Worm (Caenorhabditis elegans): Measurements from ENCODE around the gene F11C1.7.

The F11C1.7 gene

ce11 chrX:12975595-12976089, 13.5 kb upstream of the F11C1.7 start, which contains the start of gene ppk-3 (continued):
- TF ChIP-seq efl-1 (optimal IDR thresholded peaks at IDR 0.05) (peak; percentile 74 to 85), efl-1 (GFP tag; optimal IDR thresholded peaks at IDR 0.05 in 1 of 2) (peak; percentile 59 to 97), C04F5.9 (tag; optimal IDR thresholded peaks at IDR 0.05) (peak; percentile 59), zip-4 (GFP tag; optimal IDR thresholded peaks at IDR 0.05) (peak; percentile 49), ceh-82 (tag; optimal IDR thresholded peaks at IDR 0.05) (peak; percentile 79 to 88 (median 83)), snu-23 (GFP tag; optimal IDR thresholded peaks at IDR 0.05) (peak; percentile 94), nhr-85 (tag) (peak; percentile 92), tlp-1 (tag; optimal IDR thresholded peaks at IDR 0.05) (no peak), isw-1 (GFP tag; IDR thresholded peaks at IDR 0.05) (peak; percentile 73), nhr-76 (tag; optimal IDR thresholded peaks at IDR 0.05) (no peak), jun-1 (tag; optimal IDR thresholded peaks at IDR 0.05) (peak; percentile 84), fkh-4 (tag; optimal IDR thresholded peaks at IDR 0.05; ENCODE audit: borderline replicate concordance) (no peak), nhr-77 (tag; optimal IDR thresholded peaks at IDR 0.05) (peak; percentile 78), unc-130 (tag; optimal IDR thresholded peaks at IDR 0.05) (peak; percentile 79), C34B4.2 (tag; optimal IDR thresholded peaks at IDR 0.05) (no peak), nhr-20 (tag; optimal IDR thresholded peaks at IDR 0.05) (peak; percentile 93), mab-9 (GFP tag; IDR thresholded peaks at IDR 0.05) (peak; percentile 36), nhr-11 (tag; optimal IDR thresholded peaks at IDR 0.05) (peak; percentile 67), pax-3 (tag; optimal IDR thresholded peaks at IDR 0.05) (peak; percentile 36), mef-2 (tag; optimal IDR thresholded peaks at IDR 0.05) (no peak), unc-62 (GFP tag; optimal IDR thresholded peaks at IDR 0.05) (no peak), aly-2 (tag; optimal IDR thresholded peaks at IDR 0.05) (no peak), pag-3 (tag; optimal IDR thresholded peaks at IDR 0.05; ENCODE audit: borderline replicate concordance, insufficient read depth) (peak; percentile 37), sox-4 (tag; optimal IDR thresholded peaks at IDR 0.05) (peak; percentile 33), ceh-63 (GFP tag; optimal IDR thresholded peaks at IDR 0.05) (no peak), ama-1 (optimal IDR thresholded peaks at IDR 0.05) (no peak), mdl-1 (tag; optimal IDR thresholded peaks at IDR 0.05) (peak in 1 of 2 experiments; percentile 82), snpc-4 (tag; optimal IDR thresholded peaks at IDR 0.05) (peak; percentile 70), nhr-71 (tag; optimal IDR thresholded peaks at IDR 0.05) (peak; percentile 96), lin-13 (GFP tag; optimal IDR thresholded peaks at IDR 0.05) (peak; percentile 85), blmp-1 (tag; optimal IDR thresholded peaks at IDR 0.05) (peak; percentile 88), vab-15 (tag; optimal IDR thresholded peaks at IDR 0.05) (peak; percentile 62), unc-98 (GFP tag; IDR thresholded peaks at IDR 0.05) (no peak), rnt-1 (tag; optimal IDR thresholded peaks at IDR 0.05) (peak; percentile 95), nhr-47 (tag; optimal IDR thresholded peaks at IDR 0.05) (peak; percentile 88), lin-14 (GFP tag; optimal IDR thresholded peaks at IDR 0.05) (peak; percentile 93), elt-2 (tag; optimal IDR thresholded peaks at IDR 0.05) (peak; percentile 19), ztf-11 (tag; optimal IDR thresholded peaks at IDR 0.05) (peak in 1 of 2 experiments; percentile 50), hlh-4 (tag; optimal IDR thresholded peaks at IDR 0.05) (no peak), fkh-8 (tag; optimal IDR thresholded peaks at IDR 0.05) (peak; percentile 74), dsc-1 (tag; optimal IDR thresholded peaks at IDR 0.05) (peak; percentile 89), xbp-1 (tag; optimal IDR thresholded peaks at IDR 0.05) (peak; percentile 83), nhr-19 (GFP tag; conservative IDR thresholded peaks at IDR 0.05) (peak; percentile 91), Y116A8C.19 (tag; optimal IDR thresholded peaks at IDR 0.05; ENCODE audit: borderline replicate concordance) (no peak), alr-1 (tag; optimal IDR thresholded peaks at IDR 0.05; ENCODE audit: borderline replicate concordance) (no peak), sptf-1 (tag; optimal IDR thresholded peaks at IDR 0.05) (no peak), ceh-90 (tag; optimal IDR thresholded peaks at IDR 0.05) (no peak), efl-3 (GFP tag; optimal IDR thresholded peaks at IDR 0.05) (no peak), ztf-4 (tag; optimal IDR thresholded peaks at IDR 0.05) (peak; percentile 84), F16B12.6 (tag; optimal IDR thresholded peaks at IDR 0.05) (peak; percentile 54), zag-1 (tag; optimal IDR thresholded peaks at IDR 0.05) (no peak), lsy-2 (tag; optimal IDR thresholded peaks at IDR 0.05) (peak; percentile 78 to 83), swsn-7 (tag; optimal IDR thresholded peaks at IDR 0.05) (peak; percentile 89)

Measured in whole organism, L1 larva.